Worm (Caenorhabditis elegans) whole organism, young adult: Measurements from ENCODE around the gene F21C10.18.

ENCODE experiments used
- B0035.1 ChIP-seq: sonication (generic microtip); optimal IDR thresholded peaks from 2 replicates; lab custom pipeline; 2016; ENCODE audit warnings: missing genetic modification characterization, mild to moderate bottlenecking, missing compliant biosample characterization, missing genotype, missing genetic modification reagents
- F22D6.2 ChIP-seq: sonication (generic microtip); optimal IDR thresholded peaks from 2 replicates; lab custom pipeline; 2016; ENCODE audit warnings: mild to moderate bottlenecking, missing genetic modification characterization, missing compliant biosample characterization
- F23B12.7 ChIP-seq: sonication (generic microtip); optimal IDR thresholded peaks from 2 replicates; lab custom pipeline; 2017; ENCODE audit warnings: missing genetic modification characterization, mild to moderate bottlenecking, missing compliant biosample characterization, antibody characterized with exemption, moderate library complexity; ENCODE audit not compliant: insufficient read depth
- F55B11.4 ChIP-seq: sonication (generic microtip); optimal IDR thresholded peaks from 2 replicates; lab custom pipeline; 2016; ENCODE audit warnings: missing compliant biosample characterization, missing genetic modification characterization, borderline replicate concordance; ENCODE audit not compliant: insufficient read depth
- Y79H2A.3 ChIP-seq: fragments of 200-800 bp; sonication (Bioruptor generic); conservative IDR thresholded peaks from 2 replicates; pipeline ENCODE4 v1.3.6; 2022; ENCODE audit warnings: missing genetic modification reagents, missing genetic modification characterization, missing compliant biosample characterization
- ZK185.1 ChIP-seq: sonication (generic microtip); optimal IDR thresholded peaks from 2 replicates; lab custom pipeline; 2016; ENCODE audit warnings: mild to moderate bottlenecking, missing genetic modification characterization, missing compliant biosample characterization; ENCODE audit not compliant: poor library complexity, severe bottlenecking
- ama-1 ChIP-seq, 3 experiments: fragments of 150-350 bp in 1 of 3; sonication (generic microtip) in 2 of 3; optimal IDR thresholded peaks; 2 replicates each; lab custom pipeline; 2014 to 2018; ENCODE audit warnings: missing biosample characterization in 2 of 3, missing genetic modification characterization in 2 of 3, missing genetic modification reagents in 2 of 3
- aptf-2 ChIP-seq: fragments of 200-800 bp; sonication (Bioruptor generic); conservative IDR thresholded peaks from 2 replicates; pipeline ENCODE4 v1.3.6; 2022; ENCODE audit warnings: missing genetic modification reagents, missing genetic modification characterization, missing compliant biosample characterization
- attf-6 ChIP-seq: fragments of 200-800 bp; sonication (Bioruptor generic); IDR thresholded peaks from 2 replicates; pipeline ENCODE4 v1.3.6; 2022; ENCODE audit warnings: missing genetic modification reagents, missing genetic modification characterization, missing compliant biosample characterization
- cebp-2 ChIP-seq: fragments of 200-800 bp; sonication (Bioruptor generic); IDR thresholded peaks from 2 replicates; pipeline ENCODE4 v1.3.6; 2022; ENCODE audit warnings: missing genetic modification characterization, missing compliant biosample characterization
- dpff-1 ChIP-seq: sonication (generic microtip); optimal IDR thresholded peaks from 2 replicates; lab custom pipeline; 2017; ENCODE audit warnings: mild to moderate bottlenecking, missing genetic modification characterization, missing compliant biosample characterization
- dpl-1 ChIP-seq: fragments of 150-350 bp; optimal IDR thresholded peaks from 2 replicates; lab custom pipeline; 2014; ENCODE audit warnings: missing biosample characterization, missing genetic modification reagents, missing genetic modification characterization
- egl-44 ChIP-seq: fragments of 200-800 bp; sonication (Bioruptor generic); IDR thresholded peaks from 2 replicates; pipeline ENCODE4 v1.3.6; 2022; ENCODE audit warnings: missing genetic modification reagents, missing genetic modification characterization, missing compliant biosample characterization
- ekl-4 ChIP-seq: fragments of 200-800 bp; sonication (Bioruptor generic); IDR thresholded peaks from 2 replicates; pipeline ENCODE4 v1.3.6; 2022; ENCODE audit warnings: missing genetic modification reagents, missing genetic modification characterization, missing compliant biosample characterization
- ets-4 ChIP-seq: fragments of 200-800 bp; sonication (Bioruptor generic); optimal IDR thresholded peaks from 2 replicates; lab custom pipeline; 2018; ENCODE audit warnings: mild to moderate bottlenecking, missing genetic modification characterization, missing compliant biosample characterization
- fkh-3 ChIP-seq: sonication (generic microtip); optimal IDR thresholded peaks from 2 replicates; lab custom pipeline; 2016; ENCODE audit warnings: mild to moderate bottlenecking, missing genetic modification characterization, missing compliant biosample characterization
- him-1 ChIP-seq: sonication (generic microtip); optimal IDR thresholded peaks from 2 replicates; lab custom pipeline; 2016; ENCODE audit warnings: missing genotype, missing genetic modification reagents, missing genetic modification characterization, missing compliant biosample characterization
- lin-54 ChIP-seq: fragments of 200-800 bp; sonication (Bioruptor generic); optimal IDR thresholded peaks from 2 replicates; lab custom pipeline; 2018; ENCODE audit warnings: mild to moderate bottlenecking, missing genetic modification characterization, missing compliant biosample characterization
- lir-1 ChIP-seq: fragments of 200-800 bp; sonication (Bioruptor generic); conservative IDR thresholded peaks from 2 replicates; pipeline ENCODE4 v1.3.6; 2022; ENCODE audit warnings: missing genetic modification reagents, missing genetic modification characterization, missing compliant biosample characterization
- lsl-1 ChIP-seq: fragments of 200-800 bp; sonication (Bioruptor generic); optimal IDR thresholded peaks from 2 replicates; lab custom pipeline; 2018; ENCODE audit warnings: mild to moderate bottlenecking, missing genetic modification characterization, moderate library complexity, missing compliant biosample characterization
- madf-6 ChIP-seq: fragments of 200-800 bp; sonication (Bioruptor generic); IDR thresholded peaks from 2 replicates; pipeline ENCODE4 v1.3.6; 2022; ENCODE audit warnings: missing genetic modification reagents, missing genetic modification characterization, missing compliant biosample characterization
- nhr-179 ChIP-seq: sonication (generic microtip); optimal IDR thresholded peaks from 2 replicates; lab custom pipeline; 2016; ENCODE audit warnings: mild to moderate bottlenecking, missing genetic modification characterization, missing compliant biosample characterization
- nhr-80 ChIP-seq: sonication (generic microtip); optimal IDR thresholded peaks from 2 replicates; lab custom pipeline; 2016; ENCODE audit warnings: missing genetic modification characterization, missing compliant biosample characterization
- nhr-90 ChIP-seq: sonication (generic microtip); optimal IDR thresholded peaks from 2 replicates; lab custom pipeline; 2016; ENCODE audit warnings: missing genotype, mild to moderate bottlenecking, missing genetic modification characterization, missing compliant biosample characterization
- pbrm-1 ChIP-seq: fragments of 200-800 bp; sonication (Bioruptor generic); IDR thresholded peaks from 2 replicates; pipeline ENCODE4 v1.3.6; 2022; ENCODE audit warnings: missing genetic modification reagents, missing genetic modification characterization, missing compliant biosample characterization
- sptf-2 ChIP-seq: fragments of 200-800 bp; sonication (Bioruptor generic); optimal IDR thresholded peaks from 2 replicates; lab custom pipeline; 2018; ENCODE audit warnings: mild to moderate bottlenecking, missing genetic modification characterization, missing compliant biosample characterization
- tbp1 ChIP-seq: fragments of 200-800 bp; sonication (Bioruptor generic); optimal IDR thresholded peaks from 2 replicates; lab custom pipeline; 2018; ENCODE audit warnings: mild to moderate bottlenecking, missing genetic modification characterization, missing compliant biosample characterization
- unc-62 ChIP-seq: fragments of 150-350 bp; optimal IDR thresholded peaks from 2 replicates; lab custom pipeline; 2014; ENCODE audit warnings: missing biosample characterization, missing genetic modification reagents, missing genetic modification characterization
- xnd-1 ChIP-seq: sonication (generic microtip); optimal IDR thresholded peaks from 2 replicates; lab custom pipeline; 2016; ENCODE audit warnings: missing genotype, missing genetic modification reagents, missing genetic modification characterization, missing compliant biosample characterization
- zim-3 ChIP-seq: sonication (generic microtip); optimal IDR thresholded peaks from 2 replicates; lab custom pipeline; 2017; ENCODE audit warnings: mild to moderate bottlenecking, missing genetic modification characterization, moderate library complexity, missing compliant biosample characterization
- ztf-22 ChIP-seq: fragments of 200-800 bp; sonication (Bioruptor generic); optimal IDR thresholded peaks from 2 replicates; lab custom pipeline; 2018; ENCODE audit warnings: mild to moderate bottlenecking, missing genetic modification characterization, moderate library complexity, missing compliant biosample characterization
- ztf-3 ChIP-seq: fragments of 200-800 bp; sonication (Bioruptor generic); optimal IDR thresholded peaks from 2 replicates; lab custom pipeline; 2018; ENCODE audit warnings: mild to moderate bottlenecking, missing genetic modification characterization, missing compliant biosample characterization
- ztf-6 ChIP-seq: fragments of 200-800 bp; sonication (Bioruptor generic); IDR thresholded peaks from 2 replicates; pipeline ENCODE4 v1.3.6; 2022; ENCODE audit warnings: missing genetic modification reagents, missing genetic modification characterization, missing compliant biosample characterization

F21C10.18 gene

DNA sequence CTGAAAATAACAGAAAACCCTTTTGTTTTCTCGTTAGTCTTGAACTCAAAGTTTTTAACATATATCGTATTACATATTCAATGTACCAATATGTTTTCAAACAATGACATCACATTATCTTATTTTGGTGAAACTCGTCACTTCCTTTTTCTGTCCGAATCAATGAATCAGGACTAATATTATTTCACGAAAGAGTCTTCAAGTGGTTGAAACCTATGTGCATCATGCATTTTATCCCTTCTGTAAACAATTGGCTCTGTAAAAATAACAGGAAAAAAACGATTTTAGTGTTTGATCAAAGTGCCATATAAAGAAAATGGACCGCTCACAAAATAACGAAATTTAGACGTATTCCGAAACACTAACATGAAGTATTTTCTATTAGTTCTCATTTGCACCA is at the start of gene F21C10.18:
F21C10.18 (plus strand) TSS at position 301 of the 400 bp plus-strand sequence.
- TF ChIP-seq tbp1 (no peak), Y79H2A.3 (GFP tag; lab: Robert Waterston, UW) (no peak), dpff-1 (tag; lab: Kevin White, UChicago) (no peak), ZK185.1 (tag; lab: Kevin White, UChicago) (no peak), B0035.1 (tag; lab: Kevin White, UChicago) (no peak), attf-6 (no peak), him-1 (tag; lab: Kevin White, UChicago) (no peak)

DNA sequence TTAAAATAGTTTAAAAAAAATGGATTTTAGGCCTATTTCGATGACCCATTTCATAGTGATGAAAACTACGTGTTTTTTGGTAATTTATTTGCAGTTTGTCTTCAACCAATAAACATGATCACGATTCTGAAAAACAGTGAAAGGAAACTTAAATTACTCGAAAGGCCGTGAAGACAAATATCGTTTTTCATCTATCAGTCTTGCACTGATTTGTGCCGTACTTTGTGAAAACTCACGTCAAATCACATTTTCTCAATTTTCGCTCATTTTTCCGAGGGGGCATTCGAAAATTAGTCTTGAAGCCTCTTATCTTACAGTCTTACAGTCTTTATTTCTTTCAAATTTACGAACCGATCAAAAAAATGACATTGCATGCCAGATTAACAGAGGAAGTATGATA is 49.7 kb upstream of the F21C10.18 start, which contains the start of gene C25E10.11:
C25E10.11 (minus strand) TSS at position 101 of the 400 bp plus-strand sequence.
- TF ChIP-seq F23B12.7 (tag; lab: Kevin White, UChicago) (no peak), egl-44 (GFP tag; lab: Robert Waterston, UW) (no peak), ztf-22 (GFP tag; lab: Kevin White, UChicago) (no peak), sptf-2 (GFP tag; lab: Kevin White, UChicago) (no peak), dpl-1 (GFP tag; lab: Kevin White, UChicago) (no peak), xnd-1 (tag; lab: Kevin White, UChicago) (no peak), ekl-4 (no peak), ama-1 (optimal IDR thresholded peaks at IDR 0.05; lab: Kevin White, UChicago) (no peak), ama-1 (GFP tag; optimal IDR thresholded peaks at IDR 0.05; lab: Kevin White, UChicago) (no peak), ztf-3 (no peak), aptf-2 (GFP tag; lab: Robert Waterston, UW) (no peak), lin-54 (GFP tag; lab: Kevin White, UChicago) (no peak), lir-1 (GFP tag; lab: Robert Waterston, UW) (no peak), fkh-3 (no peak), pbrm-1 (GFP tag; lab: Robert Waterston, UW) (no peak), unc-62 (GFP tag; lab: Kevin White, UChicago) (no peak), nhr-80 (no peak), nhr-179 (tag; lab: Kevin White, UChicago) (no peak), F55B11.4 (no peak)
- TF ChIP-seq, all 124 proteins: peak for 0

DNA sequence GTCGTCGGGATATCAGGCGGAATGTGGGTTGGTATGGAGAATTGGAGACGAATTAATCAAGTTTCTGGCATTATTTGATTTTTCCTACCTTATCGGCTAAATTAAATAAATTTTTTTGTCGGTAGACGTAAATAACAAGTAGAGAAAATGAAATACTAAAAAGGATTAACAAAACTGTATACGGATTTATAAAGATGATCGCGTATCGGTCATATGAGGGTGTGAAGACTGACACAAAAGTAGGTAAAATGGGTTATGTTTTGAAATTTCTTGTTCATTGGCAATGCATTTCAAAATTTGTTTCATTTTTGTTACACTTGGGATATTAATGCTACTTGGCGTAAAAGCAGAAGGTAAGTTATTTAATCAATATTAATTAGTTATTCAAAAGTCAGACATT is 48.9 kb upstream of the F21C10.18 start, which contains the start of the genes C25E10.16 and C25E10.13:
C25E10.16 (minus strand) TSS at position 101 of the 400 bp plus-strand sequence.
C25E10.13 (plus strand) TSS at position 256 of the 400 bp plus-strand sequence.
- TF ChIP-seq nhr-90 (tag; lab: Kevin White, UChicago) (no peak), dpff-1 (tag; lab: Kevin White, UChicago) (no peak), xnd-1 (tag; lab: Kevin White, UChicago) (no peak), F22D6.2 (tag; lab: Kevin White, UChicago) (no peak), madf-6 (GFP tag; lab: Robert Waterston, UW) (no peak), ekl-4 (no peak), lsl-1 (no peak), ets-4 (GFP tag; lab: Kevin White, UChicago) (no peak), sptf-2 (GFP tag; lab: Kevin White, UChicago) (no peak), zim-3 (tag; lab: Kevin White, UChicago) (no peak)

ce11 chrV:9062341-9062740 is 46.0 kb upstream of the F21C10.18 start, which contains the start of gene C25E10.12:
C25E10.12 (minus strand) TSS chrV:9062441.
- no peak for TF ChIP-seq ztf-6 (GFP tag; lab: Robert Waterston, UW)
- TF ChIP-seq nhr-179 (tag; lab: Kevin White, UChicago) = no peak
- no peak for TF ChIP-seq cebp-2
